Worm (Caenorhabditis elegans): ENCODE measurements around the gene pqn-37.

The pqn-37 gene

ce11 chrX:3235358-3235816 lies 14.9 kb downstream of the pqn-37 start, which contains the start of gene F28B4.3:
TSS of gene F28B4.3 (minus strand) at chrX:3235408.
- TF ChIP-seq fkh-10 (GFP tag; optimal IDR thresholded peaks at IDR 0.05) (no peak), egl-27 (tag; optimal IDR thresholded peaks at IDR 0.05) (no peak), nhr-47 (tag; optimal IDR thresholded peaks at IDR 0.05) (no peak), sox-4 (tag; optimal IDR thresholded peaks at IDR 0.05) (no peak), hpl-2 (GFP tag; optimal IDR thresholded peaks at IDR 0.05) (no peak), elt-2 (tag; optimal IDR thresholded peaks at IDR 0.05) (peak; percentile 88), ceh-90 (tag; optimal IDR thresholded peaks at IDR 0.05) (no peak), grh-1 (GFP tag; IDR thresholded peaks at IDR 0.05) (no peak), ceh-63 (GFP tag; optimal IDR thresholded peaks at IDR 0.05) (no peak), xbp-1 (tag; optimal IDR thresholded peaks at IDR 0.05) (no peak), pqm-1 (tag; optimal IDR thresholded peaks at IDR 0.05) (peak; percentile 75), nhr-11 (tag; optimal IDR thresholded peaks at IDR 0.05) (no peak), nhr-20 (tag; optimal IDR thresholded peaks at IDR 0.05) (peak; percentile 2), mab-9 (GFP tag; IDR thresholded peaks at IDR 0.05) (no peak), lin-39 (tag; optimal IDR thresholded peaks at IDR 0.05) (no peak), lir-3 (tag; optimal IDR thresholded peaks at IDR 0.05; ENCODE audit: poor library complexity) (no peak), jun-1 (tag; optimal IDR thresholded peaks at IDR 0.05) (peak; percentile 25)

- TF ChIP-seq C34B4.2 (tag; optimal IDR thresholded peaks at IDR 0.05) (no peak), egl-27 (tag; optimal IDR thresholded peaks at IDR 0.05) (no peak), nhr-28 (tag; optimal IDR thresholded peaks at IDR 0.05) (no peak), lin-39 (tag; optimal IDR thresholded peaks at IDR 0.05) (no peak), lir-3 (tag; optimal IDR thresholded peaks at IDR 0.05; ENCODE audit: poor library complexity) (no peak), sptf-1 (tag; optimal IDR thresholded peaks at IDR 0.05) (no peak), lsy-2 (tag; optimal IDR thresholded peaks at IDR 0.05) (no peak), nhr-20 (tag; optimal IDR thresholded peaks at IDR 0.05) (no peak), isw-1 (GFP tag; IDR thresholded peaks at IDR 0.05) (no peak), hlh-17 (GFP tag; optimal IDR thresholded peaks at IDR 0.05; ENCODE audit: borderline replicate concordance) (no peak), snu-23 (GFP tag; optimal IDR thresholded peaks at IDR 0.05) (no peak), nhr-84 (tag; optimal IDR thresholded peaks at IDR 0.05) (no peak), ceh-8 (GFP tag; optimal IDR thresholded peaks at IDR 0.05) (no peak), efl-3 (GFP tag; optimal IDR thresholded peaks at IDR 0.05) (no peak), jun-1 (tag; optimal IDR thresholded peaks at IDR 0.05) (no peak), dpl-1 (GFP tag; optimal IDR thresholded peaks at IDR 0.05) (no peak), dsc-1 (tag; optimal IDR thresholded peaks at IDR 0.05) (no peak), ets-5 (GFP tag; IDR thresholded peaks at IDR 0.05) (no peak), ztf-11 (tag; optimal IDR thresholded peaks at IDR 0.05) (no peak), ztf-4 (tag; optimal IDR thresholded peaks at IDR 0.05) (no peak)
These were observed 19.8 kb downstream of the pqn-37 start for ce11 chrX:3230575-3230974.

ce11 chrX:3228701-3229100 lies 21.6 kb downstream of the pqn-37 start:
- TF ChIP-seq efl-1 (optimal IDR thresholded peaks at IDR 0.05) (no peak), efl-1 (GFP tag; optimal IDR thresholded peaks at IDR 0.05 in 1 of 2) (peak in 1 of 2 experiments; percentile 61), nhr-84 (tag; optimal IDR thresholded peaks at IDR 0.05) (no peak), pqm-1 (tag; optimal IDR thresholded peaks at IDR 0.05) (no peak), skn-1 (tag; optimal IDR thresholded peaks at IDR 0.05) (no peak), Y116A8C.19 (tag; optimal IDR thresholded peaks at IDR 0.05; ENCODE audit: borderline replicate concordance) (no peak), mab-9 (GFP tag; IDR thresholded peaks at IDR 0.05) (no peak)
